Fruit fly (Drosophila melanogaster) whole organism, prepupa: ENCODE measurements around the gene Brr2.

Experiments used
- CG10631 ChIP-seq: fragments of 200-800 bp; sonication (Bioruptor generic); optimal IDR thresholded peaks from 2 replicates; lab custom pipeline; 2016; ENCODE audit warnings: missing biosample characterization, missing genetic modification characterization
- CG10669 ChIP-seq: fragments of 200-800 bp; sonication (Bioruptor generic); optimal IDR thresholded peaks from 3 replicates; lab custom pipeline; 2018; ENCODE audit warnings: missing biosample characterization, mild to moderate bottlenecking, missing genetic modification characterization, moderate library complexity
- CG11294 ChIP-seq: fragments of 200-800 bp; sonication (Bioruptor generic); IDR thresholded peaks from 2 replicates; pipeline ENCODE4 v1.3.6; 2022; ENCODE audit warnings: missing biosample characterization, missing genetic modification characterization
- CG11762 ChIP-seq: fragments of 200-800 bp; sonication (Bioruptor generic); optimal IDR thresholded peaks from 3 replicates; lab custom pipeline; 2016; ENCODE audit warnings: missing biosample characterization, missing genetic modification characterization; ENCODE audit not compliant: insufficient read depth
- CG11902 ChIP-seq: fragments of 200-800 bp; sonication (Bioruptor generic); optimal IDR thresholded peaks from 3 replicates; lab custom pipeline; 2016; ENCODE audit warnings: missing biosample characterization, missing genetic modification characterization
- CG15336 ChIP-seq: fragments of 200-800 bp; sonication (Bioruptor generic); IDR thresholded peaks from 2 replicates; pipeline ENCODE4 v1.3.6; 2022; ENCODE audit warnings: missing biosample characterization, missing genetic modification characterization
- CG1621 ChIP-seq: fragments of 200-800 bp; sonication (Bioruptor generic); optimal IDR thresholded peaks from 3 replicates; lab custom pipeline; 2018; ENCODE audit warnings: missing biosample characterization, mild to moderate bottlenecking, missing genetic modification characterization
- CG3032 ChIP-seq: fragments of 200-800 bp; optimal IDR thresholded peaks from 2 replicates; lab custom pipeline; 2019; ENCODE audit warnings: missing biosample characterization, mild to moderate bottlenecking, missing genetic modification characterization, moderate library complexity
- CG31627 ChIP-seq: fragments of 200-800 bp; sonication (Bioruptor generic); optimal IDR thresholded peaks from 3 replicates; lab custom pipeline; 2016; ENCODE audit warnings: missing biosample characterization, missing genetic modification characterization
- CG32006 ChIP-seq: fragments of 200-800 bp; sonication (Bioruptor generic); optimal IDR thresholded peaks from 3 replicates; lab custom pipeline; 2017; ENCODE audit warnings: missing biosample characterization, mild to moderate bottlenecking, missing genetic modification characterization
- CG34406 ChIP-seq: fragments of 200-800 bp; sonication (Bioruptor generic); optimal IDR thresholded peaks from 3 replicates; lab custom pipeline; 2016; ENCODE audit warnings: missing biosample characterization, missing genetic modification characterization
- CG3919 ChIP-seq: fragments of 200-800 bp; sonication (Bioruptor generic); optimal IDR thresholded peaks from 3 replicates; lab custom pipeline; 2016; ENCODE audit warnings: missing biosample characterization, missing genetic modification characterization
- CG4318 ChIP-seq: fragments of 200-800 bp; sonication (Bioruptor generic); optimal IDR thresholded peaks from 3 replicates; lab custom pipeline; 2017; ENCODE audit warnings: missing biosample characterization, mild to moderate bottlenecking, missing genetic modification characterization
- CG6276 ChIP-seq: fragments of 200-800 bp; sonication (Bioruptor generic); optimal IDR thresholded peaks from 2 replicates; lab custom pipeline; 2017; ENCODE audit warnings: missing biosample characterization, mild to moderate bottlenecking, missing genetic modification characterization
- CG6808 ChIP-seq: fragments of 200-800 bp; sonication (Bioruptor generic); optimal IDR thresholded peaks from 3 replicates; lab custom pipeline; 2017; ENCODE audit warnings: missing biosample characterization, missing genetic modification characterization, mild to moderate bottlenecking, moderate library complexity, missing genetic modification reagents
- CG6854 ChIP-seq: fragments of 200-800 bp; sonication (Bioruptor generic); optimal IDR thresholded peaks from 2 replicates; lab custom pipeline; 2017; ENCODE audit warnings: missing biosample characterization, mild to moderate bottlenecking, missing genetic modification characterization
- CG7368 ChIP-seq: fragments of 200-800 bp; sonication (Bioruptor generic); optimal IDR thresholded peaks from 3 replicates; lab custom pipeline; 2016; ENCODE audit warnings: missing biosample characterization, missing genetic modification characterization
- CG8319 ChIP-seq: fragments of 200-800 bp; sonication (Bioruptor generic); optimal IDR thresholded peaks from 3 replicates; lab custom pipeline; 2016; ENCODE audit warnings: missing biosample characterization, missing genetic modification characterization
- CG8632 ChIP-seq: fragments of 200-800 bp; sonication (Bioruptor generic); optimal IDR thresholded peaks from 3 replicates; lab custom pipeline; 2016; ENCODE audit warnings: missing biosample characterization, missing genetic modification characterization
- CG9139 ChIP-seq: fragments of 200-800 bp; sonication (Bioruptor generic); optimal IDR thresholded peaks from 3 replicates; lab custom pipeline; 2017; ENCODE audit warnings: missing biosample characterization, mild to moderate bottlenecking, missing genetic modification characterization
- Eip93F ChIP-seq: fragments of 200-800 bp; sonication (Bioruptor generic); optimal IDR thresholded peaks from 2 replicates; lab custom pipeline; 2016; ENCODE audit warnings: missing biosample characterization, mild to moderate bottlenecking, missing genetic modification characterization
- Ets21C ChIP-seq: fragments of 200-800 bp; sonication (Bioruptor generic); optimal IDR thresholded peaks from 3 replicates; lab custom pipeline; 2016; ENCODE audit warnings: missing biosample characterization, missing genetic modification characterization
- Ets96B ChIP-seq: fragments of 200-800 bp; optimal IDR thresholded peaks from 2 replicates; lab custom pipeline; 2019; ENCODE audit warnings: missing biosample characterization, mild to moderate bottlenecking, missing genetic modification characterization, moderate library complexity
- Gug ChIP-seq: fragments of 200-800 bp; sonication (Bioruptor generic); IDR thresholded peaks from 2 replicates; pipeline ENCODE4 v1.3.6; 2022; ENCODE audit warnings: missing biosample characterization, missing genetic modification characterization
- Hr38 ChIP-seq: sonication (Bioruptor generic); optimal IDR thresholded peaks from 2 replicates; lab custom pipeline; 2016; ENCODE audit warnings: missing biosample characterization, missing genetic modification characterization
- Hr39 ChIP-seq: fragments of 200-800 bp; sonication (Bioruptor generic); optimal IDR thresholded peaks from 2 replicates; lab custom pipeline; 2016; ENCODE audit warnings: missing biosample characterization, missing genetic modification characterization
- Met ChIP-seq: fragments of 200-800 bp; sonication (Bioruptor generic); optimal IDR thresholded peaks from 3 replicates; lab custom pipeline; 2016; ENCODE audit warnings: missing biosample characterization, missing genetic modification characterization
- OdsH ChIP-seq: fragments of 200-800 bp; sonication (Bioruptor generic); optimal IDR thresholded peaks from 3 replicates; lab custom pipeline; 2016; ENCODE audit warnings: missing biosample characterization, missing genetic modification characterization
- Smox ChIP-seq: fragments of 200-800 bp; sonication (Bioruptor generic); optimal IDR thresholded peaks from 3 replicates; lab custom pipeline; 2016; ENCODE audit warnings: missing biosample characterization, missing genetic modification characterization
- Sox102F ChIP-seq: fragments of 200-800 bp; sonication (Bioruptor generic); optimal IDR thresholded peaks from 2 replicates; lab custom pipeline; 2016; ENCODE audit warnings: missing biosample characterization, mild to moderate bottlenecking, missing genetic modification characterization
- Sox14 ChIP-seq: fragments of 200-800 bp; sonication (Bioruptor generic); optimal IDR thresholded peaks from 3 replicates; lab custom pipeline; 2016; ENCODE audit warnings: missing biosample characterization, missing genetic modification characterization
- Sox15 ChIP-seq: fragments of 200-800 bp; sonication (Bioruptor generic); optimal IDR thresholded peaks from 3 replicates; lab custom pipeline; 2016; ENCODE audit warnings: missing biosample characterization, missing genetic modification characterization
- achi ChIP-seq: fragments of 200-800 bp; sonication (Bioruptor generic); optimal IDR thresholded peaks from 3 replicates; lab custom pipeline; 2016; ENCODE audit warnings: missing biosample characterization, missing genetic modification characterization
- acj6 ChIP-seq: fragments of 200-800 bp; sonication (Bioruptor generic); optimal IDR thresholded peaks from 3 replicates; lab custom pipeline; 2016; ENCODE audit warnings: missing biosample characterization, missing genetic modification characterization
- cyc ChIP-seq: fragments of 200-800 bp; sonication (Bioruptor generic); optimal IDR thresholded peaks from 3 replicates; lab custom pipeline; 2016; ENCODE audit warnings: missing biosample characterization, missing genetic modification characterization
- dac ChIP-seq: fragments of 200-800 bp; sonication (Bioruptor generic); optimal IDR thresholded peaks from 2 replicates; lab custom pipeline; 2017; ENCODE audit warnings: missing biosample characterization, mild to moderate bottlenecking, missing genetic modification characterization
- dsx ChIP-seq: fragments of 200-800 bp; optimal IDR thresholded peaks from 3 replicates; lab custom pipeline; 2019; ENCODE audit warnings: missing biosample characterization, mild to moderate bottlenecking, missing genetic modification characterization, moderate library complexity; ENCODE audit not compliant: poor library complexity, severe bottlenecking
- eg ChIP-seq: fragments of 200-800 bp; sonication (Bioruptor generic); IDR thresholded peaks from 3 replicates; pipeline ENCODE4 v1.3.6; 2022; ENCODE audit warnings: missing biosample characterization, missing genetic modification characterization
- esn ChIP-seq: fragments of 200-800 bp; sonication (Bioruptor generic); optimal IDR thresholded peaks from 2 replicates; lab custom pipeline; 2016; ENCODE audit warnings: missing biosample characterization, mild to moderate bottlenecking, missing genetic modification characterization, moderate library complexity
- fd59A ChIP-seq: fragments of 200-800 bp; sonication (Bioruptor generic); optimal IDR thresholded peaks from 2 replicates; lab custom pipeline; 2017; ENCODE audit warnings: missing biosample characterization, mild to moderate bottlenecking, missing genetic modification characterization, missing genetic modification reagents
- fkh ChIP-seq: fragments of 200-800 bp; sonication (Bioruptor generic); optimal IDR thresholded peaks from 3 replicates; lab custom pipeline; 2017; ENCODE audit warnings: missing biosample characterization, mild to moderate bottlenecking, missing genetic modification characterization, moderate library complexity
- lz ChIP-seq: fragments of 200-800 bp; sonication (Bioruptor generic); optimal IDR thresholded peaks from 3 replicates; lab custom pipeline; 2016; ENCODE audit warnings: missing biosample characterization, missing genetic modification characterization
- net ChIP-seq: fragments of 200-800 bp; sonication (Bioruptor generic); optimal IDR thresholded peaks from 3 replicates; lab custom pipeline; 2016; ENCODE audit warnings: missing biosample characterization, missing genetic modification characterization
- salr ChIP-seq, 2 experiments: fragments of 200-800 bp; sonication (Bioruptor generic); optimal IDR thresholded peaks; 3 replicates each; lab custom pipeline; 2016 to 2018; ENCODE audit warnings: missing biosample characterization in 2 of 2, missing genetic modification characterization in 2 of 2, mild to moderate bottlenecking in 1 of 2
- spab ChIP-seq: fragments of 200-800 bp; sonication (Bioruptor generic); optimal IDR thresholded peaks from 2 replicates; lab custom pipeline; 2017; ENCODE audit warnings: missing biosample characterization, mild to moderate bottlenecking, missing genetic modification characterization, missing genetic modification reagents
- svp ChIP-seq: fragments of 200-800 bp; sonication (Bioruptor generic); peaks from one replicate; lab custom pipeline; 2016; ENCODE audit warnings: missing biosample characterization, missing genetic modification characterization
- topi ChIP-seq: fragments of 200-800 bp; sonication (Bioruptor generic); optimal IDR thresholded peaks from 3 replicates; lab custom pipeline; 2016; ENCODE audit warnings: missing biosample characterization, missing genetic modification characterization
- vri ChIP-seq: fragments of 200-800 bp; sonication (Bioruptor generic); optimal IDR thresholded peaks from 3 replicates; lab custom pipeline; 2016; ENCODE audit warnings: missing biosample characterization, mild to moderate bottlenecking, missing genetic modification characterization

Brr2 gene

dm6 chr3L:15987635-15988034, 20.0 kb upstream of the Brr2 start, which contains the start of gene PolD1:
Gene PolD1, minus strand, starts transcription at chr3L:15987815.
- TF ChIP-seq Ets96B (tag; lab: Kevin White, UChicago), result no peak
- no peak for TF ChIP-seq CG1621 (tag; lab: Kevin White, UChicago)
- no peak for TF ChIP-seq CG11294
- no peak for TF ChIP-seq fkh (GFP tag; lab: Kevin White, UChicago)

- TF ChIP-seq CG1621 (tag; lab: Kevin White, UChicago) (peak; percentile 93), CG6808 (GFP tag; lab: Kevin White, UChicago) (peak; percentile 96), CG8319 (GFP tag; lab: Kevin White, UChicago) (peak; percentile 95), cyc (peak; percentile 96), Gug (peak; percentile 99), svp (GFP tag; lab: Kevin White, UChicago) (peak; percentile 99), CG10631 (GFP tag; lab: Kevin White, UChicago) (peak; percentile 98), fkh (GFP tag; lab: Kevin White, UChicago) (no peak), CG31627 (GFP tag; lab: Kevin White, UChicago) (peak; percentile 95), CG32006 (GFP tag; lab: Kevin White, UChicago) (peak; percentile 98), CG11762 (GFP tag; lab: Kevin White, UChicago) (peak; percentile 95), fd59A (GFP tag; lab: Kevin White, UChicago) (peak; percentile 97), Hr38 (GFP tag; lab: Kevin White, UChicago) (peak; percentile 6), spab (peak; percentile 96), lz (peak; percentile 96), OdsH (GFP tag; lab: Kevin White, UChicago) (peak; percentile 98), dsx (GFP tag; lab: Kevin White, UChicago) (peak; percentile 97), topi (GFP tag; lab: Kevin White, UChicago) (peak; percentile 96), acj6 (peak; percentile 98), dac (GFP tag; lab: Kevin White, UChicago) (peak; percentile 98), CG15336 (GFP tag; lab: Robert Waterston, UW) (peak; percentile 98), CG3032 (tag; lab: Kevin White, UChicago) (peak; percentile 99), net (GFP tag; lab: Kevin White, UChicago) (peak; percentile 97), Ets21C (GFP tag; lab: Kevin White, UChicago) (peak; percentile 90), CG3919 (GFP tag; lab: Kevin White, UChicago) (peak; percentile 98), Sox102F (peak; percentile 95), CG11902 (GFP tag; lab: Kevin White, UChicago) (peak; percentile 97), Eip93F (GFP tag; lab: Kevin White, UChicago) (peak; percentile 97), Sox14 (GFP tag; lab: Kevin White, UChicago) (peak; percentile 95), Met (GFP tag; lab: Kevin White, UChicago) (peak; percentile 94), Sox15 (GFP tag; lab: Kevin White, UChicago) (peak; percentile 98), CG8632 (GFP tag; lab: Kevin White, UChicago) (peak; percentile 98), salr (GFP tag; optimal IDR thresholded peaks at IDR 0.05; lab: Kevin White, UChicago) (peak; percentile 96 to 98), CG4318 (GFP tag; lab: Kevin White, UChicago) (peak; percentile 99), achi (GFP tag; lab: Kevin White, UChicago) (peak; percentile 97), Smox (GFP tag; lab: Kevin White, UChicago) (peak; percentile 94), CG10669 (GFP tag; lab: Kevin White, UChicago) (peak; percentile 96), eg (GFP tag; lab: Robert Waterston, UW) (peak; percentile 99), Ets96B (tag; lab: Kevin White, UChicago) (peak; percentile 99), CG6854 (GFP tag; lab: Kevin White, UChicago) (peak; percentile 92), CG9139 (GFP tag; lab: Kevin White, UChicago) (peak; percentile 96), vri (GFP tag; lab: Kevin White, UChicago) (peak; percentile 94), esn (GFP tag; lab: Kevin White, UChicago) (peak; percentile 96), Hr39 (peak; percentile 92), CG7368 (GFP tag; lab: Kevin White, UChicago) (peak; percentile 94), CG34406 (GFP tag; lab: Kevin White, UChicago) (peak; percentile 99), CG6276 (GFP tag; lab: Kevin White, UChicago) (peak; percentile 94)
These were observed 15.2 kb upstream of the Brr2 start, which contains the start of the genes brm and Arl1 for dm6 chr3L:15982783-15983432. Gene brm, minus strand, starts transcription at chr3L:15982869. Gene Arl1, plus strand, starts transcription at chr3L:15983135.
